Fruit fly (Drosophila melanogaster): ENCODE data around the gene CG14722.
A peak's percentile ranks its signal among the peaks of the same experiment; 100 is the strongest.

DNA sequence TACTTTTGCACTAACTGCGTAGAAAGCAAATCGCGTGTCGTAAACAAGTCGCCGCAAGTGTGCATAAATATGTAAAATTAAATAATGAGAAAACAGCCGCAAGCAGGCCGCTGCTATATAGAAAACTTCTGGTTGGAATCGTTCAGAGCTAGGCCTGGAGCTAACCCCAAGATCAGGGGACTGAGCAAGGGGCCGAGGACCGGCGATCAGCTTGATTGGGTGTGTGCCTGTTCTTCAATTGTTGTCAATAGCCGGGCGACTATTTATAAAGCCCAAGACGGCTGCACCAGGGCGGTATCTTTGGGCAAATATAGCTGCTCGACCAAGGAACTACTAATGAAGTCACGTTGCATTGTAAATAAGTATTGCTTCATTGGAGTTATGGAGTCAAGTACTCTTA, 15.1 kb downstream of the CG14722 start:
- TF ChIP-seq CG7101 (tag; optimal IDR thresholded peaks at IDR 0.05), result no peak
- TF ChIP-seq Hr96 (GFP tag; optimal IDR thresholded peaks at IDR 0.05), result no peak
- TF ChIP-seq tj (GFP tag; optimal IDR thresholded peaks at IDR 0.05), result no peak
- no peak for TF ChIP-seq CG1620 (GFP tag; optimal IDR thresholded peaks at IDR 0.05)
- no peak for TF ChIP-seq ovo (GFP tag; optimal IDR thresholded peaks at IDR 0.05)
- TF ChIP-seq cic (GFP tag; optimal IDR thresholded peaks at IDR 0.05), result peak; percentile 54
- TF ChIP-seq cnc (optimal IDR thresholded peaks at IDR 0.05), result no peak
- no peak for TF ChIP-seq kay (GFP tag; ENCODE audit: borderline replicate concordance)
- no peak for TF ChIP-seq CG5204 (GFP tag; optimal IDR thresholded peaks at IDR 0.05)
